Fruit fly (Drosophila melanogaster) Kc167 (cell line): ENCODE data around the gene CG6428.

ENCODE experiments used
- Myc ChIP-seq: fragments of >200 bp; optimal IDR thresholded peaks from 2 replicates; lab custom pipeline; 2017; ENCODE audit warnings: missing external identifiers
- Sin3A ChIP-seq: fragments of >200 bp; optimal IDR thresholded peaks from 2 replicates; lab custom pipeline; 2018; ENCODE audit warnings: missing external identifiers
- h ChIP-seq: fragments of >200 bp; optimal IDR thresholded peaks from 3 replicates; lab custom pipeline; 2018; ENCODE audit warnings: missing external identifiers
- insv ChIP-seq: fragments of >200 bp; optimal IDR thresholded peaks from 3 replicates; lab custom pipeline; 2018; ENCODE audit warnings: missing external identifiers
- psq ChIP-seq: fragments of >200 bp; optimal IDR thresholded peaks from 2 replicates; lab custom pipeline; 2017; ENCODE audit warnings: missing external identifiers
- ttk ChIP-seq: sonication (Bioruptor generic); optimal IDR thresholded peaks from 2 replicates; lab custom pipeline; 2017; ENCODE audit warnings: missing external identifiers

The CG6428 gene

dm6 chrX:3968346-3969044 lies at the start of gene CG6428:
TSS of gene CG6428 (minus strand) at chrX:3968655.
- no peak for TF ChIP-seq Sin3A (lab: Kevin White, UChicago)
- no peak for TF ChIP-seq h (lab: Kevin White, UChicago)
- no peak for TF ChIP-seq Myc
- TF ChIP-seq psq (lab: Kevin White, UChicago) = no peak
- TF ChIP-seq insv (lab: Kevin White, UChicago) = no peak
- TF ChIP-seq ttk (lab: Kevin White, UChicago) = no peak

DNA sequence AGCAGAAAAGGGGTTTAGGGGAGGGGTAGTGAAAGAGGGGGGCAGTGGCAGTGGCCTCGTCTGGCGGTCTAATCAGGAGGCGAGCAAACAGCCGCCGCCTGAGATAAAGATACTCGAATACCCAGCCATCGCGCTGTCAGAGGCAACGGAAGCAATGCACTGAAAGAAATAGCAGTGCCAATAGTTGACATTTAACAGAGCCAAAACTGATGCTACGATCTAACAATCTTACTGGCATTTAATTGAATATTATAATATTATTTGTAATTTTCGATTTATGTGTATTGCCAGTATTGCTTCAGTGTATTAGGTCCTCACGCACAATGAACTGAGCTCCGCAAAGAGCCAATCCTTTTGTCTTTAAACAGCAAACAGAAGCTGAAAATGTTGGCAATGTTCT lies 44.4 kb upstream of the CG6428 start:
- no peak for TF ChIP-seq h (lab: Kevin White, UChicago)
- no peak for TF ChIP-seq Sin3A (lab: Kevin White, UChicago)
- no peak for TF ChIP-seq psq (lab: Kevin White, UChicago)

- no peak for TF ChIP-seq psq (lab: Kevin White, UChicago)
- no peak for TF ChIP-seq Myc
- no peak for TF ChIP-seq h (lab: Kevin White, UChicago)
- TF ChIP-seq insv (lab: Kevin White, UChicago) = no peak
- TF ChIP-seq Sin3A (lab: Kevin White, UChicago) = no peak
- no peak for TF ChIP-seq ttk (lab: Kevin White, UChicago)
These were observed 42.4 kb upstream of the CG6428 start for dm6 chrX:4010835-4011234.

- TF ChIP-seq Sin3A (lab: Kevin White, UChicago) (no peak), h (lab: Kevin White, UChicago) (no peak), insv (lab: Kevin White, UChicago) (no peak), Myc (no peak), ttk (lab: Kevin White, UChicago) (no peak), psq (lab: Kevin White, UChicago) (no peak)
These were observed 41.7 kb upstream of the CG6428 start for dm6 chrX:4010179-4010578.

- TF ChIP-seq insv (lab: Kevin White, UChicago) (no peak), ttk (lab: Kevin White, UChicago) (no peak), psq (lab: Kevin White, UChicago) (no peak), Sin3A (lab: Kevin White, UChicago) (no peak), h (lab: Kevin White, UChicago) (no peak), Myc (no peak)
These were observed 36.6 kb upstream of the CG6428 start for dm6 chrX:4005047-4005446.

- TF ChIP-seq ttk (lab: Kevin White, UChicago) = no peak
- TF ChIP-seq Myc = no peak
- no peak for TF ChIP-seq Sin3A (lab: Kevin White, UChicago)
- TF ChIP-seq psq (lab: Kevin White, UChicago) = no peak
- TF ChIP-seq h (lab: Kevin White, UChicago) = no peak
- no peak for TF ChIP-seq insv (lab: Kevin White, UChicago)
These were observed 2.8 kb upstream of the CG6428 start, which contains the start of gene CG6414 for dm6 chrX:3971250-3971649. TSS of gene CG6414 (minus strand) at chrX:3971350.

DNA sequence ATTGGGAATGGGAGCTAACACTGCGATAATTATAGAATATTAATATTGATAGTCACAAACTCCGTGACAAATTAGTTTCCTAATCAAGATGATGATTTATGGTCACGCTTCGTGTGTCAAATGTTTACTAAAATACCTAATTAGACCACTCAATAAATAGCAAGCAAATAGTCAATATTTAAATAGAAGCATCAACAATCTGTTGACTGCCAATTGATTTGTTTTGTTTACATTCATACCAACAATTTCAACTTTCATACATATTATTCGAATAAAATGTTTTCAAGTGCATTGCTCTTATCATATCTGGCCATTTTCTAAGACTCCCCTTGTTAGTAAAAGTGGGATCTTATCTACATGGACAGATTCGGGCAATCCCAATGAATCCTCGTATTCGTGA lies 842 bp downstream of the CG6428 start:
- no peak for TF ChIP-seq Myc
- TF ChIP-seq insv (lab: Kevin White, UChicago) = no peak
- TF ChIP-seq h (lab: Kevin White, UChicago) = no peak
- TF ChIP-seq Sin3A (lab: Kevin White, UChicago) = no peak
- TF ChIP-seq psq (lab: Kevin White, UChicago) = no peak
- no peak for TF ChIP-seq ttk (lab: Kevin White, UChicago)

DNA sequence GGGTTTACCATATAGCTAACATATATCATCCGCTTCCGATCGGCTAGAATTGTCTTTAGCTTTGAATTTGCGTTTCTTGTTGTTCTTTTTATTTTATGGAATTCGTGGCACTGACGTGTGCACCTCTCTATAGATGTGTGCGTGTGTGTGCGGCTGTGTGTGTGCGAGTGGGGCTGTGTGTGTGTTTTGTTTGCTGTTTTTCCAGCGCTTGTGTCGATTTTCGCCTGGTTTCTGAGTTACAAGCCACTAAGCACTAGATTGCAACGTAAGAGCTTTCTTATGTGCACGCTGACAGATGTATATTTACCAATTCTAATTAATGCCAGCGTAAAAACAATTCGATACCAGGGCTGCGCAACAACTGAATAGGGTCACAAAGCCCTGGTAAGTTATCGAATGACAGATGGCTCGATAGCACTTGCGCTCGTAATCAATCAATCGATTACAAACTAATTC lies 3.5 kb downstream of the CG6428 start, which contains the start of gene lva:
lva (minus strand) TSS at position 363 of the 456 bp plus-strand sequence.
- TF ChIP-seq h (lab: Kevin White, UChicago) (no peak), ttk (lab: Kevin White, UChicago) (no peak), Sin3A (lab: Kevin White, UChicago) (no peak), insv (lab: Kevin White, UChicago) (no peak), psq (lab: Kevin White, UChicago) (peak; percentile 93), Myc (no peak)

DNA sequence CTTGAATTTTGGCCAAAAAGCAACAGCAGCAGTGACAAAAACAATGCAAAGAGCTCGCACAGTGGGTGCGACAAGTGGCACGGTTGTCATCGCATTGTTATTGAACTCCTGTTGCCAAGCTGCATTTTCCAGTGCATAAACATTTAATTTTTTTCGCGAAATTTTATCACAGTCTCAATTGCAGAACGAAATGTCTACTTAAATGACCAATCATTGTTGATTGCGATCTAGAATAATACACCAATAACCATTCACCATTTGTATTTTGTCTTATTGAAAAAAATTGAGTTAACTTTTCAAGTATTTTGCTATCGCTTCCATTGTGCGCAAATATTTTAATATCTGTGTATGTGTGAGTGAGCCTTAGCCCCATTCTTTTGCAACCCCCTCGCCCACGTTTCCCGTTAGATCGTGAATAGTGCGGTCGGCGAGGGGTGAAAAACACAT lies 18.2 kb downstream of the CG6428 start:
- TF ChIP-seq insv (lab: Kevin White, UChicago) = no peak
- no peak for TF ChIP-seq Sin3A (lab: Kevin White, UChicago)
- no peak for TF ChIP-seq Myc
- no peak for TF ChIP-seq ttk (lab: Kevin White, UChicago)
- TF ChIP-seq psq (lab: Kevin White, UChicago) = no peak
- no peak for TF ChIP-seq h (lab: Kevin White, UChicago)

DNA sequence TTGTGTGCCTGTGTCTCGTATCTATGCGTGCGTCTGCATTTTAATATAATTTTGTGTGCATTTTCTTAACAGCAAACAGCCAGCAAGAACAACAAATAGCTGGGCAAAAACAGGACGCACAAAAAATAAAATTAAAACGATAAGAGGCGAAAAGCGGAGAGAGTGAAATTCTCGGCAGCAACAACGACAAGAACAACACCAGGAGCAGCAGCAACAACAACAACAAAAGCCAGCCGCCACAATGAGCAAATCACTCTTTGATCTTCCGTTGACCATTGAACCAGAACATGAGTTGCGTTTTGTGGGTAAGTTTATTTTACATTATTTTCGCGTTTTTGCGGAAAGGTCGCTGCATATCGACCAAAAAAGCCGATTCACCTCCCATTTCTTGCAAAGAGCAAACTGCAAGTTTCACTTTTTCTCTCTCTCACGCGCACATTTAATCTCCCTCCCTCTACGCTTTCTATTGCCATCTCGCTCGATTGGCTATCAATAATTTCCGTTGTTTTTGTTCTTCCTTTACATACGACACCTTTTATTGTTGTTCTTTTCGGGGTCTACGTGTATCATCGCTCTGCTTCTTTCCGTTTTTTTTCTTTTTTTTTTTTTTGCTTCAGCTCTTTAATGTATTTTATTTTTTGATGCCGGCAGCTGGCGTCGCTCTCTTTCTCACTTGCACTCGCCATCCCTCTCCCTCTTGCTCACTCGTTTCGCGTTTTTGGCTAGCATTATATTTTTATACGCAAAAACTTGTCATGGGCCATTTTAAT lies 18.9 kb downstream of the CG6428 start:
- TF ChIP-seq Myc (no peak), psq (lab: Kevin White, UChicago) (no peak), Sin3A (lab: Kevin White, UChicago) (no peak), ttk (lab: Kevin White, UChicago) (no peak), h (lab: Kevin White, UChicago) (no peak), insv (lab: Kevin White, UChicago) (no peak)

- no peak for TF ChIP-seq Myc
- TF ChIP-seq h (lab: Kevin White, UChicago) = no peak
- TF ChIP-seq Sin3A (lab: Kevin White, UChicago) = no peak
- no peak for TF ChIP-seq psq (lab: Kevin White, UChicago)
These were observed 19.6 kb downstream of the CG6428 start, which contains the start of gene Vap33 for dm6 chrX:3948889-3949288. TSS of gene Vap33 (plus strand) at chrX:3948975.
